Worm (Caenorhabditis elegans): ENCODE measurements around the gene fbxa-27.

ce11 chrIII:1354523-1354922, 11.8 kb downstream of the fbxa-27 start:
- no peak for TF ChIP-seq C16A3.4 (tag; optimal IDR thresholded peaks at IDR 0.05)
- no peak for TF ChIP-seq nhr-71 (tag; optimal IDR thresholded peaks at IDR 0.05)
- TF ChIP-seq ama-1 (optimal IDR thresholded peaks at IDR 0.05), result no peak
- TF ChIP-seq mep-1 (tag; optimal IDR thresholded peaks at IDR 0.05), result no peak
- no peak for TF ChIP-seq nhr-12 (tag; optimal IDR thresholded peaks at IDR 0.05)
- no peak for TF ChIP-seq nhr-77 (tag; optimal IDR thresholded peaks at IDR 0.05)
- TF ChIP-seq unc-130 (tag; optimal IDR thresholded peaks at IDR 0.05), result no peak
- no peak for TF ChIP-seq lin-13 (GFP tag; optimal IDR thresholded peaks at IDR 0.05)
- TF ChIP-seq skn-1 (tag; optimal IDR thresholded peaks at IDR 0.05), result no peak
- no peak for TF ChIP-seq fos-1 (tag; optimal IDR thresholded peaks at IDR 0.05)
- TF ChIP-seq fkh-10 (GFP tag; optimal IDR thresholded peaks at IDR 0.05), result no peak
- no peak for TF ChIP-seq sup-37 (GFP tag; optimal IDR thresholded peaks at IDR 0.05)
- no peak for TF ChIP-seq dpl-1 (GFP tag; optimal IDR thresholded peaks at IDR 0.05)
- no peak for TF ChIP-seq nhr-11 (tag; optimal IDR thresholded peaks at IDR 0.05)

Data from whole organism, L1 larva.